Worm (Caenorhabditis elegans) whole organism, L4 larva: Measurements from ENCODE around the gene dac-1.

Experiments used
- F37D6.2 ChIP-seq: sonication (generic microtip); optimal IDR thresholded peaks from 2 replicates; lab custom pipeline; 2016; ENCODE audit warnings: mild to moderate bottlenecking, missing genetic modification characterization, missing compliant biosample characterization
- ZK546.5 ChIP-seq, 2 experiments: sonication (generic microtip); optimal IDR thresholded peaks; 2 replicates each; lab custom pipeline; 2017; ENCODE audit warnings: missing biosample characterization in 2 of 2, missing genetic modification characterization in 2 of 2
- aly-2 ChIP-seq: sonication (generic microtip); optimal IDR thresholded peaks from 2 replicates; lab custom pipeline; 2018; ENCODE audit warnings: missing biosample characterization, missing genetic modification characterization
- ceh-82 ChIP-seq: sonication (generic microtip); optimal IDR thresholded peaks from 2 replicates; lab custom pipeline; 2017; ENCODE audit warnings: missing biosample characterization, missing genetic modification characterization
- lin-13 ChIP-seq: fragments of 150-350 bp; optimal IDR thresholded peaks from 2 replicates; lab custom pipeline; 2014; ENCODE audit warnings: missing biosample characterization, missing genetic modification reagents, missing genetic modification characterization
- lin-38 ChIP-seq: fragments of 200-800 bp; sonication (Bioruptor generic); IDR thresholded peaks from 2 replicates; pipeline ENCODE4 v1.3.6; 2022; ENCODE audit warnings: missing genetic modification reagents, missing genetic modification characterization, missing compliant biosample characterization
- lsy-2 ChIP-seq, 2 experiments: fragments of 150-350 bp in 1 of 2; sonication (generic microtip) in 1 of 2; optimal IDR thresholded peaks; 2 replicates each; lab custom pipeline; 2014 to 2017; ENCODE audit warnings: missing biosample characterization in 2 of 2, missing genetic modification characterization in 2 of 2
- nhr-11 ChIP-seq: fragments of 150-350 bp; optimal IDR thresholded peaks from 2 replicates; lab custom pipeline; 2014; ENCODE audit warnings: missing biosample characterization, missing genetic modification characterization
- nhr-28 ChIP-seq: fragments of 150-350 bp; optimal IDR thresholded peaks from 2 replicates; lab custom pipeline; 2014; ENCODE audit warnings: missing biosample characterization, missing genetic modification characterization
- pha-4 ChIP-seq, 2 experiments: fragments of 150-350 bp in 1 of 2; fragments of 200-800 bp in 1 of 2; sonication (Bioruptor generic) in 1 of 2; IDR thresholded peaks in 1 of 2; optimal IDR thresholded peaks in 1 of 2; 2 replicates each; pipeline versions ENCODE4 v1.3.6 to Lab custom; 2014 to 2022; ENCODE audit warnings: missing genetic modification characterization in 2 of 2, missing genetic modification reagents in 2 of 2, missing biosample characterization in 1 of 2, missing compliant biosample characterization in 1 of 2
- tag-97 ChIP-seq: fragments of 200-800 bp; sonication (Bioruptor generic); IDR thresholded peaks from 2 replicates; pipeline ENCODE4 v1.3.6; 2022; ENCODE audit warnings: missing genetic modification characterization, missing compliant biosample characterization
- unc-39 ChIP-seq: sonication (generic microtip); optimal IDR thresholded peaks from 2 replicates; lab custom pipeline; 2017; ENCODE audit warnings: missing biosample characterization, missing genetic modification characterization
- zip-11 ChIP-seq: fragments of 200-800 bp; sonication (Bioruptor generic); IDR thresholded peaks from 2 replicates; pipeline ENCODE4 v1.3.6; 2022; ENCODE audit warnings: missing genetic modification characterization, missing compliant biosample characterization

- TF ChIP-seq lin-38 (GFP tag; lab: Robert Waterston, UW), result no peak
- TF ChIP-seq nhr-11, result no peak
- TF ChIP-seq lin-13, result no peak
- TF ChIP-seq F37D6.2, result no peak
- TF ChIP-seq ZK546.5 (tag; optimal IDR thresholded peaks at IDR 0.05; lab: Kevin White, UChicago), result no peak
- TF ChIP-seq lsy-2 (tag; optimal IDR thresholded peaks at IDR 0.05; lab: Kevin White, UChicago), result no peak
- TF ChIP-seq unc-39 (tag; lab: Kevin White, UChicago), result no peak
- no peak for TF ChIP-seq aly-2 (tag; lab: Kevin White, UChicago)
- TF ChIP-seq nhr-28 (tag; lab: Kevin White, UChicago), result no peak
- no peak for TF ChIP-seq zip-11 (GFP tag; lab: Robert Waterston, UW)
- no peak for TF ChIP-seq pha-4 (GFP tag; IDR thresholded peaks at IDR 0.05; lab: Robert Waterston, UW)
- TF ChIP-seq pha-4 (tag; optimal IDR thresholded peaks at IDR 0.05; lab: Kevin White, UChicago), result no peak
- no peak for TF ChIP-seq ceh-82 (tag; lab: Kevin White, UChicago)
- no peak for TF ChIP-seq tag-97
Observed at ce11 chrIII:841177-841576, 25.2 kb downstream of the dac-1 start, which contains the start of gene K02F3.9.
